Worm (Caenorhabditis elegans) whole organism, late embryonic: ENCODE data around the gene srt-12.
"Not testable (repeated sequence)": the region's sequence is repeated elsewhere in the genome, so short reads cannot be mapped to it uniquely, and the experiment has no call there.

Experiments used
- C38D4.7 ChIP-seq: fragments of 200-800 bp; sonication (Bioruptor generic); optimal IDR thresholded peaks from 2 replicates; lab custom pipeline; 2018; ENCODE audit warnings: mild to moderate bottlenecking, missing genetic modification characterization, moderate library complexity, missing compliant biosample characterization
- F13H6.1 ChIP-seq: sonication (generic microtip); optimal IDR thresholded peaks from 2 replicates; lab custom pipeline; 2016; ENCODE audit warnings: missing genetic modification characterization, missing compliant biosample characterization
- K09A11.1 ChIP-seq: sonication (generic microtip); optimal IDR thresholded peaks from 2 replicates; lab custom pipeline; 2017; ENCODE audit warnings: antibody characterized with exemption, mild to moderate bottlenecking, missing genetic modification characterization, missing compliant biosample characterization; ENCODE audit not compliant: insufficient read depth
- T23F11.4 ChIP-seq: fragments of 200-800 bp; sonication (Bioruptor generic); optimal IDR thresholded peaks from 2 replicates; lab custom pipeline; 2018; ENCODE audit warnings: mild to moderate bottlenecking, missing genetic modification characterization, missing compliant biosample characterization
- Y22D7AL.16 ChIP-seq: sonication (generic microtip); optimal IDR thresholded peaks from 2 replicates; lab custom pipeline; 2016; ENCODE audit warnings: missing genetic modification characterization, missing compliant biosample characterization
- ahr-1 ChIP-seq: sonication (generic microtip); optimal IDR thresholded peaks from 2 replicates; lab custom pipeline; 2016; ENCODE audit warnings: missing genetic modification characterization, missing compliant biosample characterization
- ama-1 ChIP-seq: fragments of 150-350 bp; optimal IDR thresholded peaks from 2 replicates; lab custom pipeline; 2014
- ceh-14 ChIP-seq: sonication (generic microtip); optimal IDR thresholded peaks from 2 replicates; lab custom pipeline; 2016; ENCODE audit warnings: missing genotype, missing genetic modification characterization, missing compliant biosample characterization
- ceh-2 ChIP-seq: sonication (generic microtip); optimal IDR thresholded peaks from 2 replicates; lab custom pipeline; 2016; ENCODE audit warnings: missing genotype, missing genetic modification characterization, missing compliant biosample characterization
- ceh-24 ChIP-seq: sonication (generic microtip); optimal IDR thresholded peaks from 2 replicates; lab custom pipeline; 2016; ENCODE audit warnings: mild to moderate bottlenecking, missing genetic modification characterization, missing compliant biosample characterization
- ceh-6 ChIP-seq: fragments of 200-800 bp; sonication (Bioruptor generic); optimal IDR thresholded peaks from 2 replicates; lab custom pipeline; 2018; ENCODE audit warnings: mild to moderate bottlenecking, missing genetic modification characterization, missing compliant biosample characterization
- ceh-9 ChIP-seq: sonication (generic microtip); optimal IDR thresholded peaks from 2 replicates; lab custom pipeline; 2016; ENCODE audit warnings: mild to moderate bottlenecking, missing genetic modification characterization, inconsistent platforms, missing compliant biosample characterization
- elt-4 ChIP-seq: sonication (generic microtip); optimal IDR thresholded peaks from 2 replicates; lab custom pipeline; 2016; ENCODE audit warnings: missing genetic modification characterization, missing compliant biosample characterization
- ets-4 ChIP-seq: sonication (generic microtip); optimal IDR thresholded peaks from 2 replicates; lab custom pipeline; 2016; ENCODE audit warnings: missing genetic modification characterization, missing compliant biosample characterization
- fax-1 ChIP-seq: sonication (generic microtip); optimal IDR thresholded peaks from 2 replicates; lab custom pipeline; 2016; ENCODE audit warnings: missing genotype, missing genetic modification characterization, missing compliant biosample characterization
- hlh-13 ChIP-seq: fragments of 200-800 bp; sonication (Bioruptor generic); optimal IDR thresholded peaks from 2 replicates; lab custom pipeline; 2018; ENCODE audit warnings: mild to moderate bottlenecking, missing genetic modification characterization, missing compliant biosample characterization
- hlh-15 ChIP-seq: sonication (generic microtip); optimal IDR thresholded peaks from 2 replicates; lab custom pipeline; 2016; ENCODE audit warnings: missing genetic modification characterization, missing compliant biosample characterization
- lim-6 ChIP-seq: sonication (generic microtip); optimal IDR thresholded peaks from 2 replicates; lab custom pipeline; 2016; ENCODE audit warnings: missing genetic modification characterization, missing compliant biosample characterization
- madf-2 ChIP-seq: sonication (generic microtip); optimal IDR thresholded peaks from 2 replicates; lab custom pipeline; 2017; ENCODE audit warnings: missing genetic modification characterization, missing compliant biosample characterization
- nfya-1 ChIP-seq: sonication (generic microtip); optimal IDR thresholded peaks from 2 replicates; lab custom pipeline; 2017; ENCODE audit warnings: missing genetic modification characterization, mild to moderate bottlenecking, missing compliant biosample characterization, antibody characterized with exemption, moderate library complexity
- npax-4 ChIP-seq: sonication (generic microtip); optimal IDR thresholded peaks from 2 replicates; lab custom pipeline; 2016; ENCODE audit warnings: missing genetic modification characterization, missing compliant biosample characterization
- pax-1 ChIP-seq: fragments of 150-350 bp; optimal IDR thresholded peaks from 2 replicates; lab custom pipeline; 2014; ENCODE audit warnings: missing biosample characterization, missing genetic modification characterization
- pha-4 ChIP-seq: fragments of 150-350 bp; optimal IDR thresholded peaks from 2 replicates; lab custom pipeline; 2018; ENCODE audit warnings: missing biosample characterization, missing genetic modification reagents, missing genetic modification characterization
- pqm-1 ChIP-seq: sonication (generic microtip); optimal IDR thresholded peaks from 2 replicates; lab custom pipeline; 2016; ENCODE audit warnings: missing genetic modification characterization, missing compliant biosample characterization
- ref-2 ChIP-seq: sonication (generic microtip); optimal IDR thresholded peaks from 2 replicates; lab custom pipeline; 2016; ENCODE audit warnings: missing genetic modification characterization, missing compliant biosample characterization
- rnt-1 ChIP-seq: sonication (generic microtip); optimal IDR thresholded peaks from 2 replicates; lab custom pipeline; 2016; ENCODE audit warnings: missing genetic modification characterization, missing compliant biosample characterization
- sdc-2 ChIP-seq: sonication (generic microtip); optimal IDR thresholded peaks from 2 replicates; lab custom pipeline; 2016; ENCODE audit warnings: missing genotype, missing genetic modification characterization, missing compliant biosample characterization
- sox-2 ChIP-seq: fragments of 200-800 bp; sonication (Bioruptor generic); IDR thresholded peaks from 2 replicates; pipeline ENCODE4 v1.3.6; 2022; ENCODE audit warnings: missing genetic modification reagents, missing genetic modification characterization, missing compliant biosample characterization
- tbx-2 ChIP-seq: sonication (generic microtip); optimal IDR thresholded peaks from 2 replicates; lab custom pipeline; 2016; ENCODE audit warnings: missing genetic modification characterization, missing compliant biosample characterization
- ttx-3 ChIP-seq: sonication (generic microtip); optimal IDR thresholded peaks from 2 replicates; lab custom pipeline; 2016; ENCODE audit warnings: missing genetic modification reagents, missing genetic modification characterization, missing compliant biosample characterization
- unc-42 ChIP-seq: sonication (generic microtip); optimal IDR thresholded peaks from 2 replicates; lab custom pipeline; 2016; ENCODE audit warnings: missing genotype, missing genetic modification characterization, missing compliant biosample characterization
- unc-86 ChIP-seq: sonication (generic microtip); optimal IDR thresholded peaks from 2 replicates; lab custom pipeline; 2016; ENCODE audit warnings: missing genetic modification characterization, missing compliant biosample characterization
- zip-5 ChIP-seq: sonication (generic microtip); optimal IDR thresholded peaks from 2 replicates; lab custom pipeline; 2016; ENCODE audit warnings: missing genetic modification characterization, missing compliant biosample characterization
- ztf-16 ChIP-seq: sonication (generic microtip); optimal IDR thresholded peaks from 2 replicates; lab custom pipeline; 2017; ENCODE audit warnings: missing genetic modification characterization, missing compliant biosample characterization

The srt-12 gene

ce11 chrV:4242431-4242830, at the start of gene srt-12:
srt-12 (minus strand) TSS chrV:4242531.
- TF ChIP-seq ref-2 (tag; lab: Kevin White, UChicago) (no peak), T23F11.4 (no peak), pax-1 (tag; lab: Kevin White, UChicago) (no peak), unc-86 (tag; lab: Kevin White, UChicago) (no peak), ceh-2 (no peak), npax-4 (tag; lab: Kevin White, UChicago) (no peak), ama-1 (lab: Kevin White, UChicago) (no peak), pha-4 (tag; lab: Kevin White, UChicago) (no peak), ceh-9 (tag; lab: Kevin White, UChicago) (no peak), sdc-2 (tag; lab: Kevin White, UChicago) (no peak), Y22D7AL.16 (tag; lab: Kevin White, UChicago) (no peak), hlh-13 (GFP tag; lab: Kevin White, UChicago) (no peak), F13H6.1 (tag; lab: Kevin White, UChicago) (no peak), unc-42 (tag; lab: Kevin White, UChicago) (no peak), pqm-1 (no peak), ceh-24 (tag; lab: Kevin White, UChicago) (no peak), ahr-1 (tag; lab: Kevin White, UChicago) (no peak)

ce11 chrV:4290093-4290492, 47.8 kb upstream of the srt-12 start, which contains the start of gene srh-193:
srh-193 (minus strand) TSS chrV:4290193.
- not testable (repeated sequence) for TF ChIP-seq hlh-15; ets-4 (tag; lab: Kevin White, UChicago); ceh-6 (GFP tag; lab: Kevin White, UChicago)
- TF ChIP-seq, all 69 proteins: peak for 0; not testable (repeated sequence) for 69

- TF ChIP-seq hlh-13 (GFP tag; lab: Kevin White, UChicago); fax-1 (tag; lab: Kevin White, UChicago); sox-2 (GFP tag; lab: Robert Waterston, UW): not testable (repeated sequence)
Observed at ce11 chrV:4284737-4285136, 42.4 kb upstream of the srt-12 start, which contains the start of gene srt-19. srt-19 (plus strand) TSS chrV:4285037.

DNA sequence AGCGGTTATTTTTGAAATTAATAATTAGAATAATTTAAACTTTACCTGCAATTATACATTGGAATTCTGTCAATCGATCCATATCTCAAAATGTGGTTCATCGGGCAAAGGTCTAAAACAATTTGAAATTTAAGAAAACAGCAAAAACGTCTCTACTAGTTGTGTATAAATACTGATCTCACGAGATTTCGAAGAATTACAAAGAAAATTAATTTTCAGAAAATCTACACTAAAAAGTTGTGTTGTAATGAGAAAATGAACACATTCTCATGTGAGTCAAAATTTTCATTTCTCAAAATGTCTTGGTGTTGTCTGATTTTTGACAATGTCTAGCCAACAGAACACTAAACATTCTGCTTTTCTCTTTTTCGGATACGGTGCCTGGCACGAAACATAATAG, 39.4 kb upstream of the srt-12 start, which contains the start of gene srt-37:
TSS of gene srt-37 (minus strand) at position 101 of the 400 bp plus-strand sequence.
- TF ChIP-seq C38D4.7; tbx-2 (tag; lab: Kevin White, UChicago); rnt-1 (tag; lab: Kevin White, UChicago): not testable (repeated sequence)
- TF ChIP-seq, all 69 proteins: peak for 0; not testable (repeated sequence) for 69

DNA sequence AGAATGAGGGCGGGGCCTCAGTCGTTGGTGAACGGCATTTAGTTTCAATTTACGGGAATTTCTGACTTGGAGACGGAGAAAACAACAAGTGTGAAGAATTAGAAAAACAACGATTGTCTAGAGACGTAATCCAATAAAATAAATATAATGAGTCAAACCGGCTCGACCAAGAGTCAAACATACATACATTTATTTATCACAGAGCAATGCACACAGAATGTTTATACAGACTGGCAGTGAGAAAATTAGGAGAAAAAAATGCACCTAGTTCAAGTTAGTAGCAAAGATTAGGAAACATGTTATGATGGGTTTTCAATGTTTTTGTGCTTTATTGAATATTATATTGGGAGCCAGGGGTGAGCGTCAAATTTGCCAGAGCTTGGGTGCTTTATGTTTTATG, 36.4 kb upstream of the srt-12 start, which contains the start of gene srt-20:
TSS of gene srt-20 (minus strand) at position 101 of the 400 bp plus-strand sequence.
- not testable (repeated sequence) for TF ChIP-seq madf-2; lim-6 (tag; lab: Kevin White, UChicago); nfya-1 (tag; lab: Kevin White, UChicago)

DNA sequence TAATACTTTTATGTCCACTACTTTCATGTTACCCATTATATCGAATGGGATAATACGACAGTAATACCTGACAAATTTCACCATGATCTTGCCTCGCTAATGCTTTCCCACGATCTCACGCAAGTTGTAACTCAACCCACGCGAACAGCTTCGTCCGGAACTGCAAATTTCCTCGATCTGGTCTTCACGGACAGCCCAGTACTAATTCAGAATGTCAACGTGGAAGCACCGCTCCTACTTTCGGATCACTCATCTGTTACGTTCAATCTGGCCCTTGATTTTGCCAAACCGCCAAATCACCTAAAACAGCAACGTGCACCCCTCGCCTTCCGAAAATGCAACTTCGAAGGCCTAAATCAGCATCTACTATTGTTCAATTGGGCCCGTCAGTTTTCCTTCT, 31.0 kb upstream of the srt-12 start:
- no peak for TF ChIP-seq zip-5
- no peak for TF ChIP-seq sdc-2 (tag; lab: Kevin White, UChicago)
- TF ChIP-seq K09A11.1 (tag; lab: Kevin White, UChicago): no peak
- no peak for TF ChIP-seq elt-4 (tag; lab: Kevin White, UChicago)
- TF ChIP-seq ztf-16 (tag; lab: Kevin White, UChicago): no peak
- TF ChIP-seq ceh-14: no peak
- TF ChIP-seq ttx-3: no peak
- TF ChIP-seq ets-4 (tag; lab: Kevin White, UChicago): no peak
- TF ChIP-seq, all 69 proteins: peak for 0
